Worm (Caenorhabditis elegans) whole organism, early embryonic: ENCODE results near the gene srh-206.

Source experiments
- B0310.2 ChIP-seq: sonication (generic microtip); optimal IDR thresholded peaks from 2 replicates; lab custom pipeline; 2016; ENCODE audit warnings: mild to moderate bottlenecking, missing genetic modification characterization, missing compliant biosample characterization
- aly-1 ChIP-seq: sonication (generic microtip); optimal IDR thresholded peaks from 2 replicates; lab custom pipeline; 2016; ENCODE audit warnings: missing genetic modification characterization, missing compliant biosample characterization
- ama-1 ChIP-seq: fragments of 150-350 bp; optimal IDR thresholded peaks from 2 replicates; lab custom pipeline; 2014
- ceh-13 ChIP-seq: fragments of 200-800 bp; sonication (Bioruptor generic); optimal IDR thresholded peaks from 2 replicates; lab custom pipeline; 2018; ENCODE audit warnings: mild to moderate bottlenecking, missing genetic modification characterization, missing compliant biosample characterization
- ceh-36 ChIP-seq: sonication (generic microtip); optimal IDR thresholded peaks from 2 replicates; lab custom pipeline; 2016; ENCODE audit warnings: missing genetic modification characterization, inconsistent platforms, missing compliant biosample characterization
- ets-7 ChIP-seq: sonication (generic microtip); optimal IDR thresholded peaks from 2 replicates; lab custom pipeline; 2016; ENCODE audit warnings: missing genotype, missing genetic modification characterization, missing compliant biosample characterization
- flt-1 ChIP-seq: fragments of 200-800 bp; sonication (Bioruptor generic); IDR thresholded peaks from 2 replicates; pipeline ENCODE4 v1.3.6; 2022; ENCODE audit warnings: missing genetic modification characterization, missing compliant biosample characterization
- hmbx-1 ChIP-seq: sonication (generic microtip); optimal IDR thresholded peaks from 2 replicates; lab custom pipeline; 2016; ENCODE audit warnings: mild to moderate bottlenecking, missing genetic modification characterization, missing compliant biosample characterization
- hmg-4 ChIP-seq: fragments of 200-800 bp; sonication (Bioruptor generic); optimal IDR thresholded peaks from 2 replicates; lab custom pipeline; 2018; ENCODE audit warnings: mild to moderate bottlenecking, missing genetic modification characterization, missing compliant biosample characterization
- scrt-1 ChIP-seq: fragments of 200-800 bp; sonication (Bioruptor generic); IDR thresholded peaks from 2 replicates; pipeline ENCODE4 v1.3.6; 2022; ENCODE audit warnings: missing genetic modification characterization, missing compliant biosample characterization
- sea-1 ChIP-seq: fragments of 200-800 bp; sonication (Bioruptor generic); conservative IDR thresholded peaks from 2 replicates; pipeline ENCODE4 v1.3.6; 2022; ENCODE audit warnings: missing genetic modification characterization, missing compliant biosample characterization
- tbx-37 ChIP-seq: fragments of 200-800 bp; sonication (Bioruptor generic); conservative IDR thresholded peaks from 2 replicates; pipeline ENCODE4 v1.3.6; 2022; ENCODE audit warnings: missing genetic modification reagents, missing genetic modification characterization, missing compliant biosample characterization

ce11 chrV:16992383-16992782, 37.7 kb upstream of the srh-206 start:
- TF ChIP-seq ceh-36 (tag; lab: Kevin White, UChicago), result no peak
- TF ChIP-seq ceh-13 (GFP tag; lab: Kevin White, UChicago), result no peak
- TF ChIP-seq flt-1, result no peak
- no peak for TF ChIP-seq B0310.2 (tag; lab: Kevin White, UChicago)
- no peak for TF ChIP-seq ama-1 (lab: Kevin White, UChicago)
- TF ChIP-seq sea-1 (GFP tag; lab: Robert Waterston, UW), result no peak
- TF ChIP-seq tbx-37, result no peak
- no peak for TF ChIP-seq scrt-1
- TF ChIP-seq hmg-4 (GFP tag; lab: Kevin White, UChicago), result no peak
- TF ChIP-seq ets-7, result no peak
- TF ChIP-seq hmbx-1 (tag; lab: Kevin White, UChicago), result no peak
- no peak for TF ChIP-seq aly-1 (tag; lab: Kevin White, UChicago)
